Fruit fly (Drosophila melanogaster) whole organism, embryonic: ENCODE data around the gene CG46523.

Source experiments
- Ada2b ChIP-seq: fragments of 200-800 bp; sonication (Bioruptor generic); IDR thresholded peaks from 2 replicates; pipeline ENCODE4 v1.3.6; 2022; ENCODE audit warnings: missing biosample characterization, missing genetic modification characterization
- Atf3 ChIP-seq: fragments of 200-800 bp; sonication (Bioruptor generic); optimal IDR thresholded peaks from 3 replicates; lab custom pipeline; 2016; ENCODE audit warnings: missing biosample characterization, missing genetic modification characterization
- CG10959 ChIP-seq: fragments of 200-800 bp; sonication (Bioruptor generic); IDR thresholded peaks from 2 replicates; pipeline ENCODE4 v1.3.6; 2022; ENCODE audit warnings: missing biosample characterization, missing genetic modification characterization
- CG11695 ChIP-seq: fragments of 200-800 bp; sonication (Bioruptor generic); IDR thresholded peaks from 3 replicates; pipeline ENCODE4 v1.3.6; 2022; ENCODE audit warnings: missing biosample characterization, missing genetic modification characterization
- CG12744 ChIP-seq: fragments of 200-800 bp; sonication (Bioruptor generic); optimal IDR thresholded peaks from 2 replicates; lab custom pipeline; 2016; ENCODE audit warnings: missing biosample characterization, missing genetic modification characterization
- CG12942 ChIP-seq: fragments of 200-800 bp; sonication (Bioruptor generic); optimal IDR thresholded peaks from 3 replicates; lab custom pipeline; 2016; ENCODE audit warnings: missing biosample characterization, missing genetic modification characterization
- CG13775 ChIP-seq: fragments of 200-800 bp; sonication (Bioruptor generic); optimal IDR thresholded peaks from 3 replicates; lab custom pipeline; 2017; ENCODE audit warnings: missing biosample characterization, mild to moderate bottlenecking, missing genetic modification characterization
- CG14667 ChIP-seq: fragments of 200-800 bp; sonication (Bioruptor generic); IDR thresholded peaks from 2 replicates; pipeline ENCODE4 v1.3.6; 2022; ENCODE audit warnings: missing biosample characterization, missing genetic modification characterization
- CG15696 ChIP-seq: fragments of 200-800 bp; sonication (Bioruptor generic); optimal IDR thresholded peaks from 2 replicates; lab custom pipeline; 2019; ENCODE audit warnings: missing biosample characterization, mild to moderate bottlenecking, missing genetic modification characterization, moderate library complexity
- CG17361 ChIP-seq: fragments of 200-800 bp; sonication (Bioruptor generic); IDR thresholded peaks from 3 replicates; pipeline ENCODE4 v1.3.6; 2022; ENCODE audit warnings: missing biosample characterization, missing genetic modification characterization
- CG2712 ChIP-seq: fragments of 200-800 bp; optimal IDR thresholded peaks from 3 replicates; lab custom pipeline; 2019; ENCODE audit warnings: missing biosample characterization, mild to moderate bottlenecking, missing genetic modification characterization, moderate library complexity
- CG31388 ChIP-seq: fragments of 200-800 bp; sonication (Bioruptor generic); optimal IDR thresholded peaks from 2 replicates; lab custom pipeline; 2016; ENCODE audit warnings: missing biosample characterization, missing genetic modification characterization
- CG3838 ChIP-seq: fragments of 200-800 bp; sonication (Bioruptor generic); optimal IDR thresholded peaks from 3 replicates; lab custom pipeline; 2016; ENCODE audit warnings: missing biosample characterization, missing genetic modification characterization
- CG3995 ChIP-seq: fragments of 200-800 bp; sonication (Bioruptor generic); optimal IDR thresholded peaks from 3 replicates; lab custom pipeline; 2016; ENCODE audit warnings: missing biosample characterization, missing genetic modification characterization
- CG42726 ChIP-seq: fragments of 200-800 bp; sonication (Bioruptor generic); IDR thresholded peaks from 2 replicates; pipeline ENCODE4 v1.3.6; 2022; ENCODE audit warnings: missing biosample characterization, missing genetic modification characterization; ENCODE audit not compliant: partially characterized antibody
- CG4328 ChIP-seq: fragments of 200-800 bp; sonication (Bioruptor generic); optimal IDR thresholded peaks from 3 replicates; lab custom pipeline; 2017; ENCODE audit warnings: missing biosample characterization, missing genetic modification reagents, missing genetic modification characterization
- CG4820 ChIP-seq: fragments of 200-800 bp; sonication (Bioruptor generic); optimal IDR thresholded peaks from 3 replicates; lab custom pipeline; 2016; ENCODE audit warnings: missing biosample characterization, missing genetic modification characterization
- CG6689 ChIP-seq: fragments of 200-800 bp; sonication (Bioruptor generic); IDR thresholded peaks from 2 replicates; pipeline ENCODE4 v1.3.6; 2022; ENCODE audit warnings: missing biosample characterization, missing genetic modification characterization
- CG8359 ChIP-seq: fragments of 200-800 bp; sonication (Bioruptor generic); optimal IDR thresholded peaks from 2 replicates; lab custom pipeline; 2017; ENCODE audit warnings: missing biosample characterization, mild to moderate bottlenecking, missing genetic modification characterization, borderline replicate concordance
- CG8388 ChIP-seq: fragments of 200-800 bp; sonication (Bioruptor generic); optimal IDR thresholded peaks from 2 replicates; lab custom pipeline; 2019; ENCODE audit warnings: missing biosample characterization, mild to moderate bottlenecking, missing genetic modification characterization, moderate library complexity
- CHES-1-like ChIP-seq: fragments of 200-800 bp; sonication (Bioruptor generic); optimal IDR thresholded peaks from 2 replicates; lab custom pipeline; 2016; ENCODE audit warnings: missing biosample characterization, missing genetic modification characterization
- CrebB ChIP-seq: fragments of 200-800 bp; sonication (Bioruptor generic); optimal IDR thresholded peaks from 3 replicates; lab custom pipeline; 2018; ENCODE audit warnings: missing biosample characterization, mild to moderate bottlenecking, missing genetic modification characterization
- Dbx ChIP-seq: fragments of 200-800 bp; sonication (Bioruptor generic); IDR thresholded peaks from 3 replicates; pipeline ENCODE4 v1.3.6; 2022; ENCODE audit warnings: missing biosample characterization, missing genetic modification characterization
- Doc2 ChIP-seq: fragments of 200-800 bp; sonication (Bioruptor generic); IDR thresholded peaks from 2 replicates; pipeline ENCODE4 v1.3.6; 2022; ENCODE audit warnings: missing biosample characterization, missing genetic modification characterization
- Gug ChIP-seq: fragments of 200-800 bp; sonication (Bioruptor generic); IDR thresholded peaks from 4 replicates; pipeline ENCODE4 v1.3.6; 2022; ENCODE audit warnings: missing biosample characterization, missing genetic modification characterization
- Hey ChIP-seq: fragments of 200-800 bp; sonication (Bioruptor generic); optimal IDR thresholded peaks from 3 replicates; lab custom pipeline; 2018; ENCODE audit warnings: missing biosample characterization, mild to moderate bottlenecking, missing genetic modification characterization
- Max ChIP-seq: fragments of 200-800 bp; sonication (Bioruptor generic); optimal IDR thresholded peaks from 2 replicates; lab custom pipeline; 2016; ENCODE audit warnings: missing biosample characterization, mild to moderate bottlenecking, missing genetic modification characterization
- Mes4 ChIP-seq: fragments of 200-800 bp; sonication (Bioruptor generic); optimal IDR thresholded peaks from 2 replicates; lab custom pipeline; 2016; ENCODE audit warnings: missing biosample characterization, missing genetic modification characterization
- Six4 ChIP-seq: fragments of 200-800 bp; sonication (Bioruptor generic); optimal IDR thresholded peaks from 2 replicates; lab custom pipeline; 2016; ENCODE audit warnings: missing biosample characterization, missing genetic modification characterization
- Sry-δ ChIP-seq: fragments of 200-800 bp; sonication (Bioruptor generic); optimal IDR thresholded peaks from 2 replicates; lab custom pipeline; 2016; ENCODE audit warnings: missing biosample characterization, missing genetic modification characterization
- ase ChIP-seq: fragments of 200-800 bp; sonication (Bioruptor generic); IDR thresholded peaks from 3 replicates; pipeline ENCODE4 v1.3.6; 2022; ENCODE audit warnings: missing biosample characterization, missing genetic modification characterization
- croc ChIP-seq: fragments of 200-800 bp; sonication (Bioruptor generic); conservative IDR thresholded peaks from 3 replicates; pipeline ENCODE4 v1.3.6; 2022; ENCODE audit warnings: missing biosample characterization, missing genetic modification characterization
- crol ChIP-seq: fragments of 200-800 bp; sonication (Bioruptor generic); IDR thresholded peaks from 2 replicates; pipeline ENCODE4 v1.3.6; 2022; ENCODE audit warnings: missing biosample characterization, missing genetic modification characterization
- cwo ChIP-seq: fragments of 200-800 bp; sonication (Bioruptor generic); optimal IDR thresholded peaks from 3 replicates; lab custom pipeline; 2017; ENCODE audit warnings: missing biosample characterization, missing genetic modification characterization, mild to moderate bottlenecking, moderate library complexity, missing genetic modification reagents
- danr ChIP-seq: fragments of 200-800 bp; sonication (Bioruptor generic); IDR thresholded peaks from 2 replicates; pipeline ENCODE4 v1.3.6; 2022; ENCODE audit warnings: missing biosample characterization, missing genetic modification characterization
- fd96Cb ChIP-seq: fragments of 200-800 bp; sonication (Bioruptor generic); optimal IDR thresholded peaks from 2 replicates; lab custom pipeline; 2018; ENCODE audit warnings: missing biosample characterization, mild to moderate bottlenecking, missing genetic modification characterization, moderate library complexity
- gsb-n ChIP-seq: fragments of 200-800 bp; sonication (Bioruptor generic); optimal IDR thresholded peaks from 3 replicates; lab custom pipeline; 2018; ENCODE audit warnings: missing biosample characterization, mild to moderate bottlenecking, missing genetic modification characterization
- jing ChIP-seq: fragments of 200-800 bp; sonication (Bioruptor generic); optimal IDR thresholded peaks from 2 replicates; lab custom pipeline; 2018; ENCODE audit warnings: missing biosample characterization, mild to moderate bottlenecking, missing genetic modification characterization
- mld ChIP-seq: fragments of 200-800 bp; sonication (Bioruptor generic); IDR thresholded peaks from 3 replicates; pipeline ENCODE4 v1.3.6; 2022; ENCODE audit warnings: missing biosample characterization, missing genetic modification characterization; ENCODE audit not compliant: partially characterized antibody
- nerfin-2 ChIP-seq: fragments of 200-800 bp; sonication (Bioruptor generic); IDR thresholded peaks from 2 replicates; pipeline ENCODE4 v1.3.6; 2022; ENCODE audit warnings: missing biosample characterization, missing genetic modification characterization; ENCODE audit not compliant: partially characterized antibody
- onecut ChIP-seq: fragments of 200-800 bp; sonication (Bioruptor generic); IDR thresholded peaks from 2 replicates; pipeline ENCODE4 v1.3.6; 2022; ENCODE audit warnings: missing biosample characterization, missing genetic modification characterization
- p53 ChIP-seq: fragments of 200-800 bp; sonication (Bioruptor generic); optimal IDR thresholded peaks from 2 replicates; lab custom pipeline; 2016; ENCODE audit warnings: missing biosample characterization, missing genetic modification characterization
- peb ChIP-seq: fragments of 200-800 bp; sonication (Bioruptor generic); IDR thresholded peaks from 2 replicates; pipeline ENCODE4 v1.3.6; 2022; ENCODE audit warnings: missing biosample characterization, missing genetic modification characterization
- pzg ChIP-seq: fragments of 200-800 bp; sonication (Bioruptor generic); optimal IDR thresholded peaks from 3 replicates; lab custom pipeline; 2018; ENCODE audit warnings: missing biosample characterization, mild to moderate bottlenecking, missing genetic modification characterization, moderate library complexity
- ranshi ChIP-seq: fragments of 200-800 bp; sonication (Bioruptor generic); IDR thresholded peaks from 2 replicates; pipeline ENCODE4 v1.3.6; 2022; ENCODE audit warnings: missing biosample characterization, missing genetic modification characterization
- repo ChIP-seq: fragments of 200-800 bp; sonication (Bioruptor generic); optimal IDR thresholded peaks from 2 replicates; lab custom pipeline; 2016; ENCODE audit warnings: missing biosample characterization, missing genetic modification characterization
- schlank ChIP-seq: fragments of 200-800 bp; sonication (Bioruptor generic); optimal IDR thresholded peaks from 2 replicates; lab custom pipeline; 2018; ENCODE audit warnings: missing biosample characterization, mild to moderate bottlenecking, missing genetic modification characterization
- slp2 ChIP-seq: fragments of 200-800 bp; sonication (Bioruptor generic); optimal IDR thresholded peaks from 2 replicates; lab custom pipeline; 2016; ENCODE audit warnings: missing biosample characterization, missing genetic modification characterization
- trem ChIP-seq: fragments of 200-800 bp; optimal IDR thresholded peaks from 3 replicates; lab custom pipeline; 2019; ENCODE audit warnings: missing biosample characterization, mild to moderate bottlenecking, missing genetic modification characterization, moderate library complexity
- ttk ChIP-seq: fragments of 200-800 bp; sonication (Bioruptor generic); IDR thresholded peaks from 2 replicates; pipeline ENCODE4 v2.1.2; 2022; ENCODE audit warnings: missing biosample characterization, missing genetic modification characterization
- twi ChIP-seq: fragments of 200-800 bp; optimal IDR thresholded peaks from 2 replicates; lab custom pipeline; 2019; ENCODE audit warnings: missing biosample characterization, mild to moderate bottlenecking, missing genetic modification characterization, moderate library complexity

CG46523 gene

dm6 chr3L:1947463-1948126 is 8.7 kb upstream of the CG46523 start, which contains the start of the genes mu2 and Cnb (continued):
- no peak for TF ChIP-seq CG3838 (GFP tag; lab: Kevin White, UChicago)
- no peak for TF ChIP-seq CG12744 (GFP tag; lab: Kevin White, UChicago)
- TF ChIP-seq Doc2 (GFP tag; lab: Robert Waterston, UW), result no peak
- TF ChIP-seq CG4820 (GFP tag; lab: Kevin White, UChicago), result no peak
- TF ChIP-seq CG8388 (GFP tag; lab: Kevin White, UChicago), result no peak
- TF ChIP-seq p53 (GFP tag; lab: Kevin White, UChicago), result no peak
- TF ChIP-seq CG2712 (tag; lab: Kevin White, UChicago), result no peak
- TF ChIP-seq Max (GFP tag; lab: Kevin White, UChicago), result peak; percentile 10
- no peak for TF ChIP-seq CG31388 (GFP tag; lab: Kevin White, UChicago)
- TF ChIP-seq Ada2b (GFP tag; lab: Robert Waterston, UW), result no peak
- no peak for TF ChIP-seq schlank
- no peak for TF ChIP-seq mld
- TF ChIP-seq CG3995 (GFP tag; lab: Kevin White, UChicago), result no peak
- no peak for TF ChIP-seq ranshi (GFP tag; lab: Robert Waterston, UW)
- TF ChIP-seq CG4328 (GFP tag; lab: Kevin White, UChicago), result no peak
- TF ChIP-seq ttk (GFP tag; lab: Robert Waterston, UW), result no peak
- TF ChIP-seq Hey (tag; lab: Kevin White, UChicago), result no peak
- no peak for TF ChIP-seq onecut (GFP tag; lab: Robert Waterston, UW)
- TF ChIP-seq CG6689, result 0 out of 2 replicates have a peak, but pooled peaks have one; percentile 5
- TF ChIP-seq Sry-δ (GFP tag; lab: Kevin White, UChicago), result peak; percentile 73
- TF ChIP-seq CG42726 (GFP tag; lab: Robert Waterston, UW), result no peak
- no peak for TF ChIP-seq CHES-1-like
- no peak for TF ChIP-seq CG8359 (GFP tag; lab: Kevin White, UChicago)
- TF ChIP-seq CG12942 (GFP tag; lab: Kevin White, UChicago), result no peak
- peak; percentile 59 for TF ChIP-seq pzg (GFP tag; lab: Kevin White, UChicago)
- no peak for TF ChIP-seq slp2
- TF ChIP-seq Dbx (GFP tag; lab: Robert Waterston, UW), result peak; percentile 26; the same call in 1 of the 3 replicates
- peak; percentile 60; the same call in 1 of the 2 replicates for TF ChIP-seq nerfin-2 (GFP tag; lab: Robert Waterston, UW)
- TF ChIP-seq trem (tag; lab: Kevin White, UChicago), result peak; percentile 79
- 0 out of 4 replicates have a peak, but pooled peaks have one; percentile 27 for TF ChIP-seq Gug
- TF ChIP-seq twi (tag; lab: Kevin White, UChicago), result no peak
- TF ChIP-seq cwo, result no peak
- TF ChIP-seq crol, result peak; percentile 96
- TF ChIP-seq danr (GFP tag; lab: Robert Waterston, UW), result no peak
- no peak for TF ChIP-seq fd96Cb (tag; lab: Kevin White, UChicago)
- TF ChIP-seq CG13775, result peak; percentile 35
- no peak for TF ChIP-seq gsb-n
- TF ChIP-seq repo, result no peak
- no peak for TF ChIP-seq Atf3 (GFP tag; lab: Kevin White, UChicago)
- TF ChIP-seq ase (GFP tag; lab: Robert Waterston, UW), result no peak
- TF ChIP-seq Mes4 (GFP tag; lab: Kevin White, UChicago), result no peak
- TF ChIP-seq CG14667 (GFP tag; lab: Robert Waterston, UW), result no peak
- no peak for TF ChIP-seq CG17361
- TF ChIP-seq peb (GFP tag; lab: Robert Waterston, UW), result no peak
- no peak for TF ChIP-seq croc (GFP tag; lab: Robert Waterston, UW)
- TF ChIP-seq Six4 (GFP tag; lab: Kevin White, UChicago), result no peak
- TF ChIP-seq CrebB (tag; lab: Kevin White, UChicago), result no peak
- TF ChIP-seq CG11695 (GFP tag; lab: Robert Waterston, UW), result no peak
- no peak for TF ChIP-seq jing (GFP tag; lab: Kevin White, UChicago)
- TF ChIP-seq CG10959 (GFP tag; lab: Robert Waterston, UW), result no peak
- TF ChIP-seq CG15696, result no peak
